Worm (Caenorhabditis elegans) whole organism, mixed stage, embryonic: ENCODE data around the gene far-8.

Experiments
- M03D4.4 ChIP-seq: sonication (generic microtip); optimal IDR thresholded peaks from 2 replicates; lab custom pipeline; 2017; ENCODE audit warnings: mild to moderate bottlenecking, missing genetic modification characterization, missing compliant biosample characterization
- bed-3 ChIP-seq: fragments of 200-800 bp; sonication (Bioruptor generic); optimal IDR thresholded peaks from 3 replicates; lab custom pipeline; 2018; ENCODE audit warnings: mild to moderate bottlenecking, missing genetic modification characterization, moderate library complexity, missing compliant biosample characterization
- blmp-1 ChIP-seq: fragments of 150-350 bp; optimal IDR thresholded peaks from 2 replicates; lab custom pipeline; 2014; ENCODE audit warnings: missing biosample characterization, missing genetic modification characterization
- ceh-39 ChIP-seq: fragments of 150-350 bp; optimal IDR thresholded peaks from 2 replicates; lab custom pipeline; 2014; ENCODE audit warnings: missing biosample characterization, missing genetic modification characterization
- ceh-43 ChIP-seq: fragments of 200-800 bp; sonication (Bioruptor generic); optimal IDR thresholded peaks from 2 replicates; lab custom pipeline; 2018; ENCODE audit warnings: mild to moderate bottlenecking, missing genetic modification characterization, moderate library complexity, missing compliant biosample characterization
- ces-1 ChIP-seq: fragments of 150-350 bp; optimal IDR thresholded peaks from 2 replicates; lab custom pipeline; 2014; ENCODE audit warnings: missing biosample characterization, missing genetic modification reagents, missing genetic modification characterization
- cnd-1 ChIP-seq: fragments of 200-800 bp; sonication (Bioruptor generic); optimal IDR thresholded peaks from 2 replicates; lab custom pipeline; 2018; ENCODE audit warnings: mild to moderate bottlenecking, missing genetic modification characterization, missing compliant biosample characterization
- drap-1 ChIP-seq: fragments of 200-800 bp; sonication (Bioruptor generic); optimal IDR thresholded peaks from 3 replicates; lab custom pipeline; 2018; ENCODE audit warnings: mild to moderate bottlenecking, missing genetic modification characterization, missing compliant biosample characterization
- flh-1 ChIP-seq: fragments of 200-800 bp; sonication (Bioruptor generic); optimal IDR thresholded peaks from 2 replicates; lab custom pipeline; 2018; ENCODE audit warnings: mild to moderate bottlenecking, missing genetic modification characterization, moderate library complexity, missing compliant biosample characterization
- ham-2 ChIP-seq: fragments of 200-800 bp; sonication (Bioruptor generic); optimal IDR thresholded peaks from 2 replicates; lab custom pipeline; 2018; ENCODE audit warnings: mild to moderate bottlenecking, missing genetic modification characterization, missing compliant biosample characterization
- hlh-1 ChIP-seq: fragments of 150-350 bp; optimal IDR thresholded peaks from 2 replicates; lab custom pipeline; 2014; ENCODE audit warnings: missing biosample characterization, missing genetic modification reagents, missing genetic modification characterization
- lin-13 ChIP-seq: fragments of 150-350 bp; optimal IDR thresholded peaks from 2 replicates; lab custom pipeline; 2014; ENCODE audit warnings: missing biosample characterization, missing genetic modification characterization
- lin-32 ChIP-seq: fragments of 200-800 bp; sonication (Bioruptor generic); optimal IDR thresholded peaks from 2 replicates; lab custom pipeline; 2018; ENCODE audit warnings: mild to moderate bottlenecking, missing genetic modification characterization, missing compliant biosample characterization
- lsy-2 ChIP-seq: fragments of 150-350 bp; optimal IDR thresholded peaks from 2 replicates; lab custom pipeline; 2014; ENCODE audit warnings: missing biosample characterization, missing genetic modification characterization
- mab-5 ChIP-seq: fragments of 150-350 bp; optimal IDR thresholded peaks from 2 replicates; lab custom pipeline; 2014; ENCODE audit warnings: missing biosample characterization, missing genetic modification characterization
- mep-1 ChIP-seq: fragments of 150-350 bp; optimal IDR thresholded peaks from 2 replicates; lab custom pipeline; 2017; ENCODE audit warnings: missing biosample characterization, missing genetic modification reagents, missing genetic modification characterization, inconsistent platforms
- nhr-12 ChIP-seq: fragments of 150-350 bp; optimal IDR thresholded peaks from 2 replicates; lab custom pipeline; 2014; ENCODE audit warnings: missing biosample characterization, missing genetic modification characterization
- nhr-2 ChIP-seq: fragments of 150-350 bp; optimal IDR thresholded peaks from 2 replicates; lab custom pipeline; 2014; ENCODE audit warnings: missing biosample characterization, missing genetic modification characterization
- nhr-237 ChIP-seq: fragments of 150-350 bp; optimal IDR thresholded peaks from 2 replicates; lab custom pipeline; 2014; ENCODE audit warnings: missing biosample characterization, missing genetic modification characterization
- nhr-28 ChIP-seq: fragments of 150-350 bp; optimal IDR thresholded peaks from 2 replicates; lab custom pipeline; 2014; ENCODE audit warnings: missing biosample characterization, missing genetic modification characterization
- nhr-76 ChIP-seq: sonication (generic microtip); optimal IDR thresholded peaks from 2 replicates; lab custom pipeline; 2017; ENCODE audit warnings: missing biosample characterization, missing genetic modification characterization
- pha-4 ChIP-seq: fragments of 150-350 bp; optimal IDR thresholded peaks from 2 replicates; lab custom pipeline; 2018; ENCODE audit warnings: missing biosample characterization, missing genetic modification reagents, missing genetic modification characterization
- sem-2 ChIP-seq: fragments of 200-800 bp; sonication (Bioruptor generic); optimal IDR thresholded peaks from 2 replicates; lab custom pipeline; 2018; ENCODE audit warnings: mild to moderate bottlenecking, missing genetic modification characterization, missing compliant biosample characterization
- snpc-4 ChIP-seq: fragments of 150-350 bp; optimal IDR thresholded peaks from 2 replicates; lab custom pipeline; 2014; ENCODE audit warnings: missing biosample characterization, missing genetic modification characterization
- sptf-1 ChIP-seq: sonication (generic microtip); optimal IDR thresholded peaks from 2 replicates; lab custom pipeline; 2017; ENCODE audit warnings: mild to moderate bottlenecking, missing genetic modification characterization, moderate library complexity, missing compliant biosample characterization
- tbx-8 ChIP-seq: fragments of 200-800 bp; sonication (Bioruptor generic); optimal IDR thresholded peaks from 2 replicates; lab custom pipeline; 2018; ENCODE audit warnings: mild to moderate bottlenecking, missing genetic modification characterization, moderate library complexity, missing compliant biosample characterization
- unc-120 ChIP-seq: sonication (generic microtip); optimal IDR thresholded peaks from 2 replicates; lab custom pipeline; 2017; ENCODE audit warnings: missing genetic modification characterization, missing compliant biosample characterization; ENCODE audit not compliant: poor library complexity, severe bottlenecking
- zip-8 ChIP-seq: fragments of 150-350 bp; optimal IDR thresholded peaks from 2 replicates; lab custom pipeline; 2014; ENCODE audit warnings: missing biosample characterization, missing genetic modification characterization
- ztf-11 ChIP-seq: fragments of 150-350 bp; optimal IDR thresholded peaks from 2 replicates; lab custom pipeline; 2014; ENCODE audit warnings: missing biosample characterization, missing genetic modification characterization

far-8 gene

DNA sequence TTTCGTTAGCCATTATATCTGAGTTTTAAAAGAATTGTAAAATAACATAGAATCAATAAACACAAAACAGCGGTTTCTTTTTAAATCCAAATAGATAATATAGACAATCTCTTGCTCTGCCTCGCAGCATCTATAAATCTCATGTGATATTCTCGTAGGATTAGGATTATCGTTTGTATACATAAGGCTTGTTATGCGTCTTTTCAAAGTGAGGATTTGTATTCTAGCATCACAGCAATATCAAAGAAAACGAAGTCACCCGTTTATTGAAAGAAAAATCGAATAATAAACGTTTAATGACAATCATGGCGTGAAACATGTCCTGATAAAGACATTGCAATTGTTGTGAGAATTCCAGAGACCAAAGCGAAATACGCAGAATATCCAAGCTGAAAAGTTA lies 29.6 kb downstream of the far-8 start, which contains the start of the genes T24C4.3 and clc-20:
Gene T24C4.3 (minus strand): TSS at position 101 of the 400 bp plus-strand sequence.
Gene clc-20 (plus strand): TSS at position 211 of the 400 bp plus-strand sequence.
- no peak for TF ChIP-seq bed-3
- no peak for TF ChIP-seq pha-4
- no peak for TF ChIP-seq hlh-1 (tag; lab: Kevin White, UChicago)
- no peak for TF ChIP-seq tbx-8 (GFP tag; lab: Kevin White, UChicago)
- TF ChIP-seq snpc-4 (tag; lab: Kevin White, UChicago) = no peak
- no peak for TF ChIP-seq nhr-237 (tag; lab: Kevin White, UChicago)
- no peak for TF ChIP-seq M03D4.4 (tag; lab: Kevin White, UChicago)
- no peak for TF ChIP-seq drap-1 (GFP tag; lab: Kevin White, UChicago)
- TF ChIP-seq lin-13 (tag; lab: Kevin White, UChicago) = no peak
- TF ChIP-seq mab-5 (tag; lab: Kevin White, UChicago) = no peak
- no peak for TF ChIP-seq ceh-43 (GFP tag; lab: Kevin White, UChicago)
- TF ChIP-seq lsy-2 (tag; lab: Kevin White, UChicago) = no peak

DNA sequence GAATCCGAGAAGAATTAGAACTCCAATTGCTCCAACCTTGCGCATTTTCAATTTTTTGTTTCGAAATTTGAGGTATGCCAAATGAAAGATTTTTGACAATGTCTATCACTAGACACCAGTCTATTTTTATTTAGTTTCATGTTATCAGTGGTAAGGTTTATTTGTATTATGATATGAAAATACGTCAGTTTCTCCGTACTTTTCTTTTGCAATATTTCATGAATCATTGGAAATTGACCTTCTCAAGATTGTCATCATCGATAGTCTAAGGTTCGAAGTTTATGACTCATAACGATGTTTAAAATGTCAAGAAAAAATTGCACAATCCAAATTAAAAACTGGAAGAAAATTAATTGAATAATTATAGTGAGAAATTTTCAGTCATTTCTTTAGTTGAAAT lies 30.7 kb downstream of the far-8 start, which contains the start of gene clc-19:
Gene clc-19 (minus strand): TSS at position 135 of the 400 bp plus-strand sequence.
- no peak for TF ChIP-seq ceh-39 (tag; lab: Kevin White, UChicago)
- no peak for TF ChIP-seq nhr-28
- no peak for TF ChIP-seq mep-1 (tag; lab: Kevin White, UChicago)
- TF ChIP-seq sem-2 (GFP tag; lab: Kevin White, UChicago) = no peak
- TF ChIP-seq lin-32 = no peak
- TF ChIP-seq unc-120 (tag; lab: Kevin White, UChicago) = no peak
- TF ChIP-seq ces-1 (GFP tag; lab: Kevin White, UChicago) = no peak
- TF ChIP-seq blmp-1 (tag; lab: Kevin White, UChicago) = no peak
- TF ChIP-seq nhr-12 (tag; lab: Kevin White, UChicago) = no peak
- no peak for TF ChIP-seq tbx-8 (GFP tag; lab: Kevin White, UChicago)
- TF ChIP-seq nhr-2 (tag; lab: Kevin White, UChicago) = no peak
- TF ChIP-seq lsy-2 (tag; lab: Kevin White, UChicago) = no peak
- TF ChIP-seq nhr-237 (tag; lab: Kevin White, UChicago) = no peak
- no peak for TF ChIP-seq nhr-76 (tag; lab: Kevin White, UChicago)

DNA sequence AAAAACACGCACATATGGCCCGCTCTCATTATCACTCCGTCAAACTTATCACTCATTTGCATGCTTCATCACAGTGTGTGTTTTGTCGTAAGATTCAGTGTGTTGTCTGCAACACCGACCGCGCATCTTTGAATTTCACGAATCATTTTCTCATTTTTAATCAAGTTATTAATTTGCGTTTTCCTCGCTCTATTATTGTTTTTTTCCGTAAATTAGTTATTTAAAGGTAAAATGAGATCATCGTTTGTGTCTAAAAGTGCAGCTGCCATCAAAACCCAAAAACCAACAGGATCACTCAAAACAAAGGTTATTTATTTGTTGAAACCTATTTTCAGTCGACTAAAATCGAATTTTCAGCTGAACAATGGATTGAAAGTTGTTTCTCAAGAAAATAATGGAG lies 36.9 kb downstream of the far-8 start, which contains the start of the genes T24C4.5 and ucr-2.3:
Gene T24C4.5 (minus strand): TSS at position 101 of the 400 bp plus-strand sequence.
Gene ucr-2.3 (plus strand): TSS at position 227 of the 400 bp plus-strand sequence.
- TF ChIP-seq unc-120 (tag; lab: Kevin White, UChicago) = no peak
- TF ChIP-seq, all 35 proteins: peak for 0

DNA sequence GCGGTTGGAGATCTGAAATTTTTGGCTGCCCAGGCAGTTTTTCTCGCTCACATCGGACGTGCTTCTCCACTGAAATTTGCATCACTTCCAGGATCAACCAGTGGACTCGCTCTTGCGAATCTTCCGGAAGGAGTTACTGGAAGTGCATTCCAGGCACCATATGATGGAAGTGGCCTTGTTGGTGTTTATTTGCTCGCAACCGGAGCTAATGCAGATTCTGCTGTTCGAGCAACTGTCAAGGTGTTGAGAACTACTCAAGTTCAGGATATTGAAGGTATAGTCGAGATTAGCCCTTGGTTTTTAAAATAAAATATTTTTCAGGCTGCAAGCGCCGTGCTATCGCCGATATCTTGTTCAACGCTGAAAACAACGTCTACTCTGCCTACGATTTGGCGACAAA lies 38.1 kb downstream of the far-8 start:
- TF ChIP-seq lsy-2 (tag; lab: Kevin White, UChicago) (no peak), tbx-8 (GFP tag; lab: Kevin White, UChicago) (no peak), blmp-1 (tag; lab: Kevin White, UChicago) (no peak), zip-8 (tag; lab: Kevin White, UChicago) (no peak)

DNA sequence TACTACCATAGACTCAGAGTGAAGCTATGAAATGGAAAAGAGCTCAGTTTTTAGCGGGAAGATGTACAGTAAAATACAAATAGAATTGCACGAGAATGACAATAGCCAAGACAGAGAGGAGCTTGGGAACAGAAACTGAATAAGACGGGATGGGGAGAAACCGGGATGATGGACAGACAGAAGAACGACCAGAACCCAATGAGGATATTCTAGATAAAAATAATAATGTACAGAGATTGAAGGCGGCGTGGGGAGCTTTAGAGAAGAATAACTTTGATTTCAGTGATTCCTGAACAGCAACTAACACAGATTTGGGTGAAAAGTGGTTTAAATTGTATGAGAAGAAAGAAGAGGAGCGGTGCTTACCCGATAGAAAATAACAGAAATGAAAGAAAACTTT lies 38.7 kb downstream of the far-8 start:
- TF ChIP-seq ceh-43 (GFP tag; lab: Kevin White, UChicago) (no peak), bed-3 (no peak), tbx-8 (GFP tag; lab: Kevin White, UChicago) (no peak), flh-1 (GFP tag; lab: Kevin White, UChicago) (no peak), lin-32 (no peak), mab-5 (tag; lab: Kevin White, UChicago) (no peak), M03D4.4 (tag; lab: Kevin White, UChicago) (no peak), ztf-11 (tag; lab: Kevin White, UChicago) (no peak), cnd-1 (tag; lab: Kevin White, UChicago) (no peak), ceh-39 (tag; lab: Kevin White, UChicago) (no peak), pha-4 (no peak), nhr-237 (tag; lab: Kevin White, UChicago) (no peak), ham-2 (GFP tag; lab: Kevin White, UChicago) (no peak), mep-1 (tag; lab: Kevin White, UChicago) (no peak), sptf-1 (tag; lab: Kevin White, UChicago) (no peak), nhr-12 (tag; lab: Kevin White, UChicago) (no peak)
